Fruit fly (Drosophila melanogaster) whole organism, embryonic: ENCODE measurements around the gene CG12998.

Source experiments
- CG10321 ChIP-seq: fragments of 200-800 bp; sonication (Bioruptor generic); IDR thresholded peaks from 2 replicates; pipeline ENCODE4 v1.3.6; 2022; ENCODE audit warnings: missing biosample characterization, missing genetic modification characterization
- CG11085 ChIP-seq: fragments of 200-800 bp; sonication (Bioruptor generic); IDR thresholded peaks from 2 replicates; pipeline ENCODE4 v1.3.6; 2022; ENCODE audit warnings: missing biosample characterization, missing genetic modification characterization
- CG14050 ChIP-seq: fragments of 200-800 bp; sonication (Bioruptor generic); IDR thresholded peaks from 3 replicates; pipeline ENCODE4 v1.3.6; 2022; ENCODE audit warnings: missing biosample characterization, missing genetic modification characterization
- CG2889 ChIP-seq: fragments of 200-800 bp; sonication (Bioruptor generic); IDR thresholded peaks from 3 replicates; pipeline ENCODE4 v1.3.6; 2022; ENCODE audit warnings: missing biosample characterization, missing genetic modification characterization
- CoRest ChIP-seq: fragments of 200-800 bp; sonication (Bioruptor generic); optimal IDR thresholded peaks from 3 replicates; lab custom pipeline; 2018; ENCODE audit warnings: missing biosample characterization, mild to moderate bottlenecking, missing genetic modification characterization, moderate library complexity
- Drgx ChIP-seq: fragments of 200-800 bp; sonication (Bioruptor generic); IDR thresholded peaks from 2 replicates; pipeline ENCODE4 v1.3.6; 2022; ENCODE audit warnings: missing biosample characterization, missing genetic modification characterization
- Jarid2 ChIP-seq: fragments of 200-800 bp; sonication (Bioruptor generic); optimal IDR thresholded peaks from 3 replicates; lab custom pipeline; 2017; ENCODE audit warnings: mild to moderate bottlenecking, missing biosample characterization, missing genetic modification reagents, missing genetic modification characterization
- Mrtf ChIP-seq: fragments of 200-800 bp; sonication (Bioruptor generic); IDR thresholded peaks from 3 replicates; pipeline ENCODE4 v1.3.6; 2022; ENCODE audit warnings: missing biosample characterization, missing genetic modification characterization
- NK7.1 ChIP-seq: fragments of 200-800 bp; sonication (Bioruptor generic); optimal IDR thresholded peaks from 3 replicates; lab custom pipeline; 2016; ENCODE audit warnings: missing biosample characterization, missing genetic modification characterization
- ken ChIP-seq: fragments of 200-800 bp; sonication (Bioruptor generic); IDR thresholded peaks from 3 replicates; pipeline ENCODE4 v1.3.6; 2022; ENCODE audit warnings: missing biosample characterization, missing genetic modification characterization
- onecut ChIP-seq: fragments of 200-800 bp; sonication (Bioruptor generic); IDR thresholded peaks from 2 replicates; pipeline ENCODE4 v1.3.6; 2022; ENCODE audit warnings: missing biosample characterization, missing genetic modification characterization
- run ChIP-seq: fragments of 200-800 bp; sonication (Bioruptor generic); optimal IDR thresholded peaks from 3 replicates; lab custom pipeline; 2018; ENCODE audit warnings: missing biosample characterization, mild to moderate bottlenecking, missing genetic modification characterization
- tup ChIP-seq: fragments of 200-800 bp; sonication (Bioruptor generic); optimal IDR thresholded peaks from 2 replicates; lab custom pipeline; 2016; ENCODE audit warnings: missing biosample characterization, mild to moderate bottlenecking, missing genetic modification characterization, moderate library complexity

DNA sequence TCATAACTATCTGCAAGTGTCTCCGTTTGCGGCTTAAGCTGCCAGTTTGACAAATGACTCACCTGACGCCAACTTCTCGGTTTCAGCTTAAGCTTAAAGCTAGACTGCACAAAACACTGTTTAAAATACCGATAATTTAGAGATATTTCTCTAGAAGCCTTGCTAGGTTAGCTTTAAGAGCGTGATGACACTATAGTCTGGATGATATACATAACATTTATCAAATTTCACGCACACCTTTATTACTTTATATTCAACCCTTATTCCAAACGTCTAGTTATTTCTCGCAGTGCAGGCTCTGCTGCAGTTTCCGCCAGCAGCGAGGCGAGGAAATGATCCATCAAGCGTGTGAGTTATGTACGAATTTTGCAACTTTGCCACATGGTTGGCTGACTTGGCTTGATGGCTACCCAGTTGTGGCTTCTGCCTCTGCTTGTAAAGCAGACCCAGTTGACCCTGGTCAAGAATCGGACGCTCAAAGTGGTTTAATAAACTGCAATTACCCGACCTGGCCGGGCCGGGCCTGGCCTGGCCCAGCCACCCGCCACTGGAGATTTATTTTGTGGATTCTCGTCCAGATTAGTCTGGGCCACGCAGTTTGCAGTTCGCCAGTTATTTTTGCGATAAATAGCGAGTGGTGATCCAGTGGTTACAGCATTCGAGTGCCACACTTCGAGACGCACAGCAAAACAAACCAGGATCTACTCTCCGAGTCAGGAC is at the start of gene CG12998:
- TF ChIP-seq Drgx (GFP tag; lab: Robert Waterston, UW): peak; percentile 34; the same call in 1 of the 2 replicates
- TF ChIP-seq CG14050 (GFP tag; lab: Robert Waterston, UW): no peak
- no peak for TF ChIP-seq onecut (GFP tag; lab: Robert Waterston, UW)
- no peak for TF ChIP-seq tup
- no peak for TF ChIP-seq ken (GFP tag; lab: Robert Waterston, UW)
- no peak for TF ChIP-seq Jarid2 (GFP tag; lab: Kevin White, UChicago)
- no peak for TF ChIP-seq CG2889 (GFP tag; lab: Robert Waterston, UW)
- TF ChIP-seq NK7.1: no peak
- no peak for TF ChIP-seq run (tag; lab: Kevin White, UChicago)
- TF ChIP-seq CoRest (tag; lab: Kevin White, UChicago): no peak
- no peak for TF ChIP-seq Mrtf (GFP tag; lab: Robert Waterston, UW)
- TF ChIP-seq CG10321 (GFP tag; lab: Robert Waterston, UW): no peak
- no peak for TF ChIP-seq CG11085 (GFP tag; lab: Robert Waterston, UW)
